Fruit fly (Drosophila melanogaster) whole organism, pupa: ENCODE data around the gene Atpalpha.

Source experiments
- CG10348 ChIP-seq: fragments of 200-800 bp; sonication (Bioruptor generic); IDR thresholded peaks from 2 replicates; pipeline ENCODE4 v1.3.6; 2022; ENCODE audit warnings: missing biosample characterization, missing genetic modification characterization
- CG12605 ChIP-seq: fragments of 200-800 bp; sonication (Bioruptor generic); IDR thresholded peaks from 2 replicates; pipeline ENCODE4 v1.3.6; 2022; ENCODE audit warnings: missing biosample characterization, missing genetic modification characterization
- CG13204 ChIP-seq: fragments of 200-800 bp; sonication (Bioruptor generic); optimal IDR thresholded peaks from 2 replicates; lab custom pipeline; 2018; ENCODE audit warnings: missing biosample characterization, mild to moderate bottlenecking, missing genetic modification characterization, moderate library complexity
- CG14655 ChIP-seq: fragments of 200-800 bp; sonication (Bioruptor generic); optimal IDR thresholded peaks from 3 replicates; lab custom pipeline; 2017; ENCODE audit warnings: mild to moderate bottlenecking, missing biosample characterization, missing genetic modification reagents, missing genetic modification characterization
- CG15710 ChIP-seq: fragments of 200-800 bp; sonication (Bioruptor generic); optimal IDR thresholded peaks from 2 replicates; lab custom pipeline; 2018; ENCODE audit warnings: missing biosample characterization, mild to moderate bottlenecking, missing genetic modification characterization, moderate library complexity
- CG17806 ChIP-seq: fragments of 200-800 bp; sonication (Bioruptor generic); optimal IDR thresholded peaks from 2 replicates; lab custom pipeline; 2018; ENCODE audit warnings: missing biosample characterization, mild to moderate bottlenecking, missing genetic modification characterization, moderate library complexity
- CG32121 ChIP-seq: fragments of 200-800 bp; sonication (Bioruptor generic); IDR thresholded peaks from 2 replicates; pipeline ENCODE4 v1.3.6; 2022; ENCODE audit warnings: missing biosample characterization, missing genetic modification characterization
- CG34367 ChIP-seq: fragments of 200-800 bp; sonication (Bioruptor generic); optimal IDR thresholded peaks from 2 replicates; lab custom pipeline; 2018; ENCODE audit warnings: missing biosample characterization, mild to moderate bottlenecking, missing genetic modification characterization
- CG4496 ChIP-seq: fragments of 200-800 bp; sonication (Bioruptor generic); IDR thresholded peaks from 3 replicates; pipeline ENCODE4 v1.3.6; 2022; ENCODE audit warnings: missing biosample characterization, missing genetic modification characterization
- CG8159 ChIP-seq: fragments of 200-800 bp; sonication (Bioruptor generic); optimal IDR thresholded peaks from 3 replicates; lab custom pipeline; 2018; ENCODE audit warnings: missing biosample characterization, mild to moderate bottlenecking, missing genetic modification characterization, moderate library complexity
- CG8301 ChIP-seq: fragments of 200-800 bp; sonication (Bioruptor generic); optimal IDR thresholded peaks from 2 replicates; lab custom pipeline; 2018; ENCODE audit warnings: missing biosample characterization, mild to moderate bottlenecking, missing genetic modification characterization
- CG9948 ChIP-seq: fragments of 200-800 bp; sonication (Bioruptor generic); optimal IDR thresholded peaks from 2 replicates; lab custom pipeline; 2018; ENCODE audit warnings: missing biosample characterization, mild to moderate bottlenecking, missing genetic modification characterization, moderate library complexity
- D1 ChIP-seq: fragments of 200-800 bp; sonication (Bioruptor generic); optimal IDR thresholded peaks from 2 replicates; lab custom pipeline; 2018; ENCODE audit warnings: missing biosample characterization, mild to moderate bottlenecking, missing genetic modification characterization, moderate library complexity
- EcR ChIP-seq: fragments of 200-800 bp; sonication (Bioruptor generic); optimal IDR thresholded peaks from 3 replicates; lab custom pipeline; 2019; ENCODE audit warnings: missing biosample characterization, missing genetic modification characterization, mild to moderate bottlenecking, moderate library complexity, missing genetic modification reagents
- Ets98B ChIP-seq: fragments of 200-800 bp; sonication (Bioruptor generic); IDR thresholded peaks from 2 replicates; pipeline ENCODE4 v1.3.6; 2022; ENCODE audit warnings: missing biosample characterization, missing genetic modification characterization
- Pif1A ChIP-seq: fragments of 200-800 bp; sonication (Bioruptor generic); optimal IDR thresholded peaks from 3 replicates; lab custom pipeline; 2016; ENCODE audit warnings: missing biosample characterization, missing genetic modification characterization
- Pif1B ChIP-seq: fragments of 200-800 bp; sonication (Bioruptor generic); optimal IDR thresholded peaks from 3 replicates; lab custom pipeline; 2016; ENCODE audit warnings: missing biosample characterization, missing genetic modification characterization
- Snoo ChIP-seq: fragments of 200-800 bp; sonication (Bioruptor generic); optimal IDR thresholded peaks from 3 replicates; lab custom pipeline; 2017; ENCODE audit warnings: missing biosample characterization, mild to moderate bottlenecking, missing genetic modification characterization, inconsistent platforms
- fd96Ca ChIP-seq: fragments of 200-800 bp; sonication (Bioruptor generic); IDR thresholded peaks from 3 replicates; pipeline ENCODE4 v1.3.6; 2022; ENCODE audit warnings: missing biosample characterization, missing genetic modification characterization
- gl ChIP-seq: fragments of 200-800 bp; sonication (Bioruptor generic); optimal IDR thresholded peaks from 2 replicates; lab custom pipeline; 2018; ENCODE audit warnings: missing biosample characterization, mild to moderate bottlenecking, missing genetic modification characterization
- rn ChIP-seq: fragments of 200-800 bp; sonication (Bioruptor generic); IDR thresholded peaks from 2 replicates; pipeline ENCODE4 v1.3.6; 2022; ENCODE audit warnings: missing biosample characterization, missing genetic modification characterization

The Atpalpha gene

dm6 chr3R:20998319-20998718, 49.8 kb downstream of the Atpalpha start:
- TF ChIP-seq CG14655, result no peak
- no peak for TF ChIP-seq EcR
- TF ChIP-seq D1 (tag; lab: Kevin White, UChicago), result no peak
- TF ChIP-seq CG8301 (tag; lab: Kevin White, UChicago), result no peak
- no peak for TF ChIP-seq CG10348
- TF ChIP-seq Pif1B (GFP tag; lab: Kevin White, UChicago), result no peak

- no peak for TF ChIP-seq Ets98B (GFP tag; lab: Robert Waterston, UW)
- TF ChIP-seq Pif1B (GFP tag; lab: Kevin White, UChicago), result no peak
- TF ChIP-seq CG17806 (tag; lab: Kevin White, UChicago), result no peak
- no peak for TF ChIP-seq CG8301 (tag; lab: Kevin White, UChicago)
- TF ChIP-seq Pif1A (GFP tag; lab: Kevin White, UChicago), result no peak
- no peak for TF ChIP-seq EcR
- TF ChIP-seq CG32121 (GFP tag; lab: Robert Waterston, UW), result no peak
- no peak for TF ChIP-seq CG10348
- TF ChIP-seq rn, result no peak
These were observed 52.6 kb downstream of the Atpalpha start for dm6 chr3R:21001123-21001522.

- TF ChIP-seq CG34367 (no peak), CG8159 (tag; lab: Kevin White, UChicago) (no peak), rn (no peak), Ets98B (GFP tag; lab: Robert Waterston, UW) (no peak), gl (tag; lab: Kevin White, UChicago) (no peak), Pif1A (GFP tag; lab: Kevin White, UChicago) (no peak), CG8301 (tag; lab: Kevin White, UChicago) (no peak), Pif1B (GFP tag; lab: Kevin White, UChicago) (no peak), CG4496 (GFP tag; lab: Robert Waterston, UW) (no peak)
- TF ChIP-seq, all 21 proteins: peak for 0
These were observed 58.5 kb downstream of the Atpalpha start, which contains the start of gene Alp5 for dm6 chr3R:21006967-21007366. Alp5 (minus strand) TSS chr3R:21006990.

dm6 chr3R:21013780-21014179, 65.3 kb downstream of the Atpalpha start:
- TF ChIP-seq CG15710 (tag; lab: Kevin White, UChicago) (no peak), rn (no peak), CG13204 (GFP tag; lab: Kevin White, UChicago) (no peak), CG32121 (GFP tag; lab: Robert Waterston, UW) (no peak)

dm6 chr3R:21015636-21016035, 67.1 kb downstream of the Atpalpha start, which contains the start of gene CG5697:
CG5697 (plus strand) TSS chr3R:21015949.
- TF ChIP-seq CG34367 (no peak), Pif1A (GFP tag; lab: Kevin White, UChicago) (peak; percentile 1)

dm6 chr3R:21017464-21018080, 69.1 kb downstream of the Atpalpha start, which contains the start of gene Rlip:
Rlip (plus strand) TSS chr3R:21017684.
- TF ChIP-seq CG13204 (GFP tag; lab: Kevin White, UChicago), result no peak
- TF ChIP-seq CG34367, result no peak
- TF ChIP-seq CG8159 (tag; lab: Kevin White, UChicago), result peak; percentile 50
- TF ChIP-seq CG8301 (tag; lab: Kevin White, UChicago), result peak; percentile 41
- TF ChIP-seq Snoo, result no peak
- peak; percentile 89 for TF ChIP-seq CG4496 (GFP tag; lab: Robert Waterston, UW)
- peak; percentile 42 for TF ChIP-seq D1 (tag; lab: Kevin White, UChicago)
- no peak for TF ChIP-seq CG17806 (tag; lab: Kevin White, UChicago)
- peak; percentile 78; the same call in 1 of the 2 replicates for TF ChIP-seq Ets98B (GFP tag; lab: Robert Waterston, UW)
- peak; percentile 63 for TF ChIP-seq CG14655
- TF ChIP-seq CG32121 (GFP tag; lab: Robert Waterston, UW), result 0 out of 2 replicates have a peak, but pooled peaks have one; percentile 32
- peak; percentile 84 for TF ChIP-seq fd96Ca (GFP tag; lab: Robert Waterston, UW)
- peak; percentile 74 for TF ChIP-seq rn
- peak; percentile 50 for TF ChIP-seq Pif1B (GFP tag; lab: Kevin White, UChicago)
- peak; percentile 37 for TF ChIP-seq gl (tag; lab: Kevin White, UChicago)
- TF ChIP-seq CG12605 (GFP tag; lab: Robert Waterston, UW), result no peak
- no peak for TF ChIP-seq CG10348
- TF ChIP-seq EcR, result no peak
- no peak for TF ChIP-seq CG15710 (tag; lab: Kevin White, UChicago)

- TF ChIP-seq CG8301 (tag; lab: Kevin White, UChicago), result no peak
- TF ChIP-seq CG14655, result no peak
- TF ChIP-seq gl (tag; lab: Kevin White, UChicago), result no peak
- TF ChIP-seq CG13204 (GFP tag; lab: Kevin White, UChicago), result no peak
- TF ChIP-seq CG34367, result no peak
- TF ChIP-seq CG15710 (tag; lab: Kevin White, UChicago), result no peak
- TF ChIP-seq Snoo, result no peak
- no peak for TF ChIP-seq D1 (tag; lab: Kevin White, UChicago)
- no peak for TF ChIP-seq CG9948 (tag; lab: Kevin White, UChicago)
- TF ChIP-seq CG12605 (GFP tag; lab: Robert Waterston, UW), result no peak
- no peak for TF ChIP-seq CG32121 (GFP tag; lab: Robert Waterston, UW)
These were observed 70.6 kb downstream of the Atpalpha start for dm6 chr3R:21019073-21019472.
